Worm (Caenorhabditis elegans): ENCODE measurements around the gene qars-1.

DNA sequence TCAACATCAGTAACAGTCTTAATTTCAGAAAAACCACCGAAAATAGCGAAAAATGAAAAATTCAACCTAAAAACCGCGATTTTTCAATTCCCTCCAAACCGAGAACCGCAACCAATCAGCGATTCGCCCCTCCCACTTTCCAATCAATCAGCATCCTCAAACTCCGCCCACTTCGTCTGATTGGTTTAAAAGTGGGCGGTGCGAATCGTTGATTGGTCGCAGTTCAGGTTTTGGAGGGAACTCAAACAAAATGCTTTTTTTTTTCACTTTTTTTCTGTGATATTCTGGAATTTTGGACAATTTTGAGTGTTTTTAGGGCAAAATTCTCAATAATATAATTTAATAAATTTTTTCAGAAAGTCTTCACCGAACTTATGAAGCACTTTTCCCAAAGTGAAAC is 14.9 kb upstream of the qars-1 start:
- no peak for TF ChIP-seq chd-7 (tag; optimal IDR thresholded peaks at IDR 0.05)
- no peak for TF ChIP-seq unc-130 (GFP tag; optimal IDR thresholded peaks at IDR 0.05)
- no peak for TF ChIP-seq rec-8 (tag; optimal IDR thresholded peaks at IDR 0.05)
- TF ChIP-seq die-1 (tag; optimal IDR thresholded peaks at IDR 0.05) = no peak
- no peak for TF ChIP-seq Y79H2A.3 (GFP tag; conservative IDR thresholded peaks at IDR 0.05)
- TF ChIP-seq F37B4.10 (GFP tag; IDR thresholded peaks at IDR 0.05) = no peak
- no peak for TF ChIP-seq B0336.3 (GFP tag; IDR thresholded peaks at IDR 0.05)
- no peak for TF ChIP-seq ama-1 (optimal IDR thresholded peaks at IDR 0.05)
- TF ChIP-seq ama-1 (GFP tag; optimal IDR thresholded peaks at IDR 0.05) = no peak
- no peak for TF ChIP-seq egrh-3 (GFP tag; IDR thresholded peaks at IDR 0.05)
- no peak for TF ChIP-seq atf-7 (tag; optimal IDR thresholded peaks at IDR 0.05)
- TF ChIP-seq nfya-1 (tag; optimal IDR thresholded peaks at IDR 0.05; ENCODE audit: borderline replicate concordance, insufficient read depth) = no peak
- no peak for TF ChIP-seq snpc-4 (GFP tag; optimal IDR thresholded peaks at IDR 0.05)
- TF ChIP-seq snpc-4 (tag; optimal IDR thresholded peaks at IDR 0.05) = no peak
- TF ChIP-seq sdz-38 (tag; optimal IDR thresholded peaks at IDR 0.05) = no peak

All from whole organism, young adult.